Fruit fly (Drosophila melanogaster) whole organism, wandering third instar larva: ENCODE results near the gene CG18269.

Experiments
- CG32264 ChIP-seq: fragments of 200-800 bp; sonication (Bioruptor generic); optimal IDR thresholded peaks from 2 replicates; lab custom pipeline; 2016; ENCODE audit warnings: missing biosample characterization, missing genetic modification characterization
- CG9705 ChIP-seq: fragments of 200-800 bp; sonication (Bioruptor generic); optimal IDR thresholded peaks from 2 replicates; lab custom pipeline; 2018; ENCODE audit warnings: missing biosample characterization, mild to moderate bottlenecking, missing genetic modification characterization
- CrebA ChIP-seq: fragments of 200-800 bp; sonication (Bioruptor generic); optimal IDR thresholded peaks from 2 replicates; lab custom pipeline; 2016; ENCODE audit warnings: missing biosample characterization, mild to moderate bottlenecking, missing genetic modification characterization, borderline replicate concordance
- Dfd ChIP-seq: fragments of >200 bp; optimal IDR thresholded peaks from 2 replicates; lab custom pipeline; 2017; ENCODE audit warnings: missing biosample characterization, missing genetic modification characterization
- GATAd ChIP-seq: sonication (Bioruptor generic); optimal IDR thresholded peaks from 2 replicates; lab custom pipeline; 2016; ENCODE audit warnings: missing biosample characterization, missing genetic modification characterization
- HLH106 ChIP-seq: fragments of 200-800 bp; optimal IDR thresholded peaks from 3 replicates; lab custom pipeline; 2019; ENCODE audit warnings: missing biosample characterization, mild to moderate bottlenecking, missing genetic modification characterization, moderate library complexity
- Hnf4 ChIP-seq: fragments of 200-800 bp; sonication (Bioruptor generic); optimal IDR thresholded peaks from 2 replicates; lab custom pipeline; 2016; ENCODE audit warnings: missing biosample characterization, mild to moderate bottlenecking, missing genetic modification characterization
- Hr83 ChIP-seq: fragments of 200-300 bp; sonication (Bioruptor generic); optimal IDR thresholded peaks from 2 replicates; lab custom pipeline; 2016; ENCODE audit warnings: missing biosample characterization, mild to moderate bottlenecking, missing genetic modification characterization, moderate library complexity; ENCODE audit not compliant: poor library complexity, severe bottlenecking
- Jra ChIP-seq: sonication (Bioruptor generic); optimal IDR thresholded peaks from 2 replicates; lab custom pipeline; 2016; ENCODE audit warnings: missing biosample characterization, missing genetic modification characterization
- Mio ChIP-seq: sonication (Bioruptor generic); optimal IDR thresholded peaks from 2 replicates; lab custom pipeline; 2016; ENCODE audit warnings: missing biosample characterization, missing genetic modification characterization
- Myc ChIP-seq: fragments of >200 bp; optimal IDR thresholded peaks from 2 replicates; lab custom pipeline; 2017
- N ChIP-seq: fragments of >200 bp; optimal IDR thresholded peaks from 2 replicates; lab custom pipeline; 2018; ENCODE audit warnings: missing biosample characterization, missing external identifiers, missing genetic modification characterization
- OdsH ChIP-seq: fragments of 200-800 bp; sonication (Bioruptor generic); optimal IDR thresholded peaks from 2 replicates; lab custom pipeline; 2016; ENCODE audit warnings: missing biosample characterization, mild to moderate bottlenecking, missing genetic modification characterization
- Rel ChIP-seq, 2 experiments: fragments of 200-800 bp; sonication (Bioruptor generic) in 1 of 2; optimal IDR thresholded peaks; 2 replicates in 1 of 2; 3 replicates in 1 of 2; lab custom pipeline; 2016 to 2019; ENCODE audit warnings: mild to moderate bottlenecking in 2 of 2, missing biosample characterization in 2 of 2, missing genetic modification characterization in 2 of 2, moderate library complexity in 1 of 2
- Sp1 ChIP-seq: fragments of 200-800 bp; sonication (Bioruptor generic); optimal IDR thresholded peaks from 3 replicates; lab custom pipeline; 2019; ENCODE audit warnings: missing biosample characterization, mild to moderate bottlenecking, missing genetic modification characterization, moderate library complexity
- Vsx2 ChIP-seq: fragments of 200-300, 225-300 bp; sonication (Bioruptor generic); optimal IDR thresholded peaks from 2 replicates; lab custom pipeline; 2018; ENCODE audit warnings: missing biosample characterization, missing genetic modification characterization; ENCODE audit not compliant: partially characterized antibody
- br ChIP-seq: fragments of 200-800 bp; sonication (Bioruptor generic); optimal IDR thresholded peaks from 2 replicates; lab custom pipeline; 2016; ENCODE audit warnings: missing biosample characterization, missing genetic modification characterization
- dl ChIP-seq, 2 experiments: fragments of 175-275, 200-275 bp in 1 of 2; fragments of 200-275 bp in 1 of 2; sonication (Bioruptor generic); optimal IDR thresholded peaks; lab custom pipeline; 2018; ENCODE audit warnings: mild to moderate bottlenecking in 2 of 2, missing biosample characterization in 2 of 2, missing genetic modification characterization in 2 of 2, moderate library complexity in 2 of 2; ENCODE audit not compliant: partially characterized antibody in 2 of 2, insufficient read depth in 1 of 2
- dmrt93B ChIP-seq: fragments of 200-800 bp; sonication (Bioruptor generic); optimal IDR thresholded peaks from 2 replicates; lab custom pipeline; 2018; ENCODE audit warnings: missing biosample characterization, mild to moderate bottlenecking, missing genetic modification characterization
- dsf ChIP-seq: sonication (Bioruptor generic); optimal IDR thresholded peaks from 2 replicates; lab custom pipeline; 2016; ENCODE audit warnings: missing biosample characterization, missing genetic modification characterization, borderline replicate concordance
- ey ChIP-seq: fragments of 200-800 bp; sonication (Bioruptor generic); optimal IDR thresholded peaks from 2 replicates; lab custom pipeline; 2016; ENCODE audit warnings: missing biosample characterization, missing genetic modification characterization
- foxo ChIP-seq, 2 experiments: fragments of 200-800 bp; sonication (Bioruptor generic); optimal IDR thresholded peaks; 2 replicates in 1 of 2; 3 replicates in 1 of 2; lab custom pipeline; 2016 to 2017; ENCODE audit warnings: missing biosample characterization in 2 of 2, missing genetic modification characterization in 2 of 2
- fru ChIP-seq: fragments of 200-800 bp; sonication (Bioruptor generic); optimal IDR thresholded peaks from 3 replicates; lab custom pipeline; 2016; ENCODE audit warnings: missing biosample characterization, mild to moderate bottlenecking, missing genetic modification characterization
- h ChIP-seq: fragments of 200-800 bp; sonication (Bioruptor generic); optimal IDR thresholded peaks from 3 replicates; lab custom pipeline; 2016; ENCODE audit warnings: missing biosample characterization, mild to moderate bottlenecking, missing genetic modification characterization
- pan ChIP-seq: fragments of >200 bp; optimal IDR thresholded peaks from 2 replicates; lab custom pipeline; 2017
- psq ChIP-seq: fragments of 200-800 bp; sonication (Bioruptor generic); optimal IDR thresholded peaks from 3 replicates; lab custom pipeline; 2017; ENCODE audit warnings: missing biosample characterization, mild to moderate bottlenecking, missing genetic modification characterization, moderate library complexity
- rgr ChIP-seq: fragments of 200-800 bp; sonication (Bioruptor generic); optimal IDR thresholded peaks from 3 replicates; lab custom pipeline; 2016; ENCODE audit warnings: missing biosample characterization, mild to moderate bottlenecking, missing genetic modification characterization
- sage ChIP-seq: fragments of 200-800 bp; sonication (Bioruptor generic); optimal IDR thresholded peaks from 2 replicates; lab custom pipeline; 2016; ENCODE audit warnings: missing biosample characterization, mild to moderate bottlenecking, missing genetic modification characterization
- sv ChIP-seq: fragments of 200-800 bp; sonication (Bioruptor generic); optimal IDR thresholded peaks from 3 replicates; lab custom pipeline; 2016; ENCODE audit warnings: missing biosample characterization, missing genetic modification characterization
- tai ChIP-seq: sonication (Bioruptor generic); optimal IDR thresholded peaks from 2 replicates; lab custom pipeline; 2016; ENCODE audit warnings: missing biosample characterization, missing genetic modification characterization
- usp ChIP-seq: fragments of >200 bp; optimal IDR thresholded peaks from 2 replicates; lab custom pipeline; 2017; ENCODE audit warnings: missing biosample characterization, missing genetic modification characterization

CG18269 gene

dm6 chr2L:5507823-5508438 is 43.7 kb upstream of the CG18269 start:
- TF ChIP-seq foxo (GFP tag; optimal IDR thresholded peaks at IDR 0.05; lab: Kevin White, UChicago) (peak in 1 of 2 experiments; percentile 64), Hnf4 (GFP tag; lab: Kevin White, UChicago) (no peak), HLH106 (tag; lab: Kevin White, UChicago) (peak; percentile 16), CG32264 (no peak), tai (GFP tag; lab: Kevin White, UChicago) (no peak), h (GFP tag; lab: Kevin White, UChicago) (no peak), Jra (GFP tag; lab: Kevin White, UChicago) (no peak)
- TF ChIP-seq, all 38 proteins: peak for 2

- no peak for TF ChIP-seq pan (lab: Kevin White, UChicago)
- no peak for TF ChIP-seq Myc (lab: Kevin White, UChicago)
- no peak for TF ChIP-seq tai (GFP tag; lab: Kevin White, UChicago)
- TF ChIP-seq sv (GFP tag; lab: Kevin White, UChicago), result no peak
- no peak for TF ChIP-seq usp (GFP tag; lab: Kevin White, UChicago)
- TF ChIP-seq GATAd, result no peak
- TF ChIP-seq Jra (GFP tag; lab: Kevin White, UChicago), result no peak
- no peak for TF ChIP-seq rgr (GFP tag; lab: Kevin White, UChicago)
- TF ChIP-seq Dfd (GFP tag; lab: Kevin White, UChicago), result no peak
Measured at dm6 chr2L:5514946-5515345, 36.7 kb upstream of the CG18269 start.

dm6 chr2L:5517393-5517792 is 34.2 kb upstream of the CG18269 start, which contains the start of gene CG14020:
CG14020 (plus strand) TSS chr2L:5517737.
- TF ChIP-seq Vsx2, result no peak
- no peak for TF ChIP-seq dsf (GFP tag; lab: Kevin White, UChicago)
- TF ChIP-seq br (GFP tag; lab: Kevin White, UChicago), result no peak
- TF ChIP-seq N (GFP tag; lab: Kevin White, UChicago), result no peak
- no peak for TF ChIP-seq GATAd
- no peak for TF ChIP-seq CG32264
- TF ChIP-seq Myc (lab: Kevin White, UChicago), result no peak
- TF ChIP-seq dl (GFP tag; optimal IDR thresholded peaks at IDR 0.05; lab: Kevin White, UChicago; ENCODE audit: insufficient read depth in 1 of 2, partially characterized antibody in 2 of 2), result no peak
- no peak for TF ChIP-seq ey (GFP tag; lab: Kevin White, UChicago)
- TF ChIP-seq Mio (GFP tag; lab: Kevin White, UChicago), result no peak
- no peak for TF ChIP-seq sage (GFP tag; lab: Kevin White, UChicago)
- TF ChIP-seq foxo (GFP tag; optimal IDR thresholded peaks at IDR 0.05; lab: Kevin White, UChicago), result no peak
- no peak for TF ChIP-seq usp (GFP tag; lab: Kevin White, UChicago)
- TF ChIP-seq psq, result no peak

dm6 chr2L:5519846-5520384 is 31.7 kb upstream of the CG18269 start, which contains the start of the genes CG7382 and cl:
CG7382 (minus strand) TSS chr2L:5519896.
cl (plus strand) TSS chr2L:5520135.
- no peak for TF ChIP-seq CrebA
- TF ChIP-seq Hr83 (GFP tag; lab: Kevin White, UChicago), result no peak
- no peak for TF ChIP-seq dsf (GFP tag; lab: Kevin White, UChicago)
- peak; percentile 71 for TF ChIP-seq HLH106 (tag; lab: Kevin White, UChicago)
- TF ChIP-seq rgr (GFP tag; lab: Kevin White, UChicago), result peak; percentile 12
- TF ChIP-seq foxo (GFP tag; optimal IDR thresholded peaks at IDR 0.05; lab: Kevin White, UChicago), result peak in 1 of 2 experiments; percentile 64
- peak; percentile 50 for TF ChIP-seq h (GFP tag; lab: Kevin White, UChicago)
- peak; percentile 12 for TF ChIP-seq fru (GFP tag; lab: Kevin White, UChicago)
- TF ChIP-seq OdsH, result peak; percentile 5
- TF ChIP-seq dmrt93B (GFP tag; lab: Kevin White, UChicago), result peak; percentile 44
- TF ChIP-seq Myc (lab: Kevin White, UChicago), result peak; percentile 99
- TF ChIP-seq CG9705, result peak; percentile 20
- no peak for TF ChIP-seq N (GFP tag; lab: Kevin White, UChicago)
- TF ChIP-seq pan (lab: Kevin White, UChicago), result no peak
- peak; percentile 30 for TF ChIP-seq Sp1 (GFP tag; lab: Kevin White, UChicago)
- peak; percentile 19 for TF ChIP-seq psq
- TF ChIP-seq Rel (GFP tag; optimal IDR thresholded peaks at IDR 0.05; lab: Kevin White, UChicago), result no peak
- peak; percentile 56 for TF ChIP-seq Rel (tag; optimal IDR thresholded peaks at IDR 0.05; lab: Kevin White, UChicago)
- no peak for TF ChIP-seq sv (GFP tag; lab: Kevin White, UChicago)
- TF ChIP-seq, all 38 proteins: peak for 12
